Worm (Caenorhabditis elegans): ENCODE measurements around the gene C03B8.3.

ce11 chrIII:7692287-7692686 is 19.8 kb upstream of the C03B8.3 start:
- no peak for TF ChIP-seq egl-27 (tag; optimal IDR thresholded peaks at IDR 0.05)
- no peak for TF ChIP-seq ceh-82 (tag; optimal IDR thresholded peaks at IDR 0.05)
- no peak for TF ChIP-seq mbf-1 (tag; optimal IDR thresholded peaks at IDR 0.05)
- TF ChIP-seq unc-39 (tag; optimal IDR thresholded peaks at IDR 0.05): no peak
- no peak for TF ChIP-seq ceh-16 (tag; optimal IDR thresholded peaks at IDR 0.05)
- TF ChIP-seq sma-9 (GFP tag; optimal IDR thresholded peaks at IDR 0.05): no peak
- no peak for TF ChIP-seq sma-9 (tag; optimal IDR thresholded peaks at IDR 0.05)
- TF ChIP-seq sma-3 (GFP tag; optimal IDR thresholded peaks at IDR 0.05): no peak
- TF ChIP-seq ztf-11 (tag; optimal IDR thresholded peaks at IDR 0.05): no peak
- TF ChIP-seq F13H6.1 (tag; optimal IDR thresholded peaks at IDR 0.05): no peak
